Worm (Caenorhabditis elegans): ENCODE measurements around the gene cyk-4.

- TF ChIP-seq ztf-29 (GFP tag; IDR thresholded peaks at IDR 0.05) (no peak), T22C8.4 (GFP tag; IDR thresholded peaks at IDR 0.05) (no peak), flt-1 (GFP tag; IDR thresholded peaks at IDR 0.05) (no peak)
These were observed 4.2 kb downstream of the cyk-4 start for ce11 chrIII:13766704-13767323.

Data from whole organism, midembryonic.